Fruit fly (Drosophila melanogaster) whole organism, embryonic: ENCODE results near the gene pod1.

Experiments
- Asciz ChIP-seq: fragments of 200-800 bp; sonication (Bioruptor generic); optimal IDR thresholded peaks from 2 replicates; lab custom pipeline; 2017; ENCODE audit warnings: missing biosample characterization, mild to moderate bottlenecking, missing genetic modification characterization, missing genetic modification reagents
- Atf-2 ChIP-seq: fragments of 200-800 bp; sonication (Bioruptor generic); optimal IDR thresholded peaks from 2 replicates; lab custom pipeline; 2016; ENCODE audit warnings: missing biosample characterization, missing genetic modification characterization
- CG10543 ChIP-seq: fragments of 200-800 bp; sonication (Bioruptor generic); optimal IDR thresholded peaks from 3 replicates; lab custom pipeline; 2017; ENCODE audit warnings: missing biosample characterization, mild to moderate bottlenecking, missing genetic modification characterization, moderate library complexity
- CG12104 ChIP-seq: fragments of 200-800 bp; sonication (Bioruptor generic); optimal IDR thresholded peaks from 3 replicates; lab custom pipeline; 2016; ENCODE audit warnings: missing biosample characterization, missing genetic modification characterization
- CG12236 ChIP-seq: fragments of 200-800 bp; sonication (Bioruptor generic); optimal IDR thresholded peaks from 2 replicates; lab custom pipeline; 2016; ENCODE audit warnings: missing biosample characterization, missing genetic modification characterization
- CG12659 ChIP-seq: fragments of 200-800 bp; sonication (Bioruptor generic); optimal IDR thresholded peaks from 3 replicates; lab custom pipeline; 2017; ENCODE audit warnings: mild to moderate bottlenecking, missing biosample characterization, missing genetic modification reagents, missing genetic modification characterization
- CG13123 ChIP-seq: fragments of 200-800 bp; sonication (Bioruptor generic); optimal IDR thresholded peaks from 2 replicates; lab custom pipeline; 2016; ENCODE audit warnings: missing biosample characterization, missing genetic modification characterization
- CG13296 ChIP-seq: fragments of 200-800 bp; sonication (Bioruptor generic); optimal IDR thresholded peaks from 3 replicates; lab custom pipeline; 2018; ENCODE audit warnings: missing biosample characterization, mild to moderate bottlenecking, missing genetic modification characterization
- CG13624 ChIP-seq: fragments of 200-800 bp; sonication (Bioruptor generic); optimal IDR thresholded peaks from 2 replicates; lab custom pipeline; 2016; ENCODE audit warnings: missing biosample characterization, missing genetic modification characterization
- CG1529 ChIP-seq: fragments of 200-800 bp; sonication (Bioruptor generic); optimal IDR thresholded peaks from 3 replicates; lab custom pipeline; 2018; ENCODE audit warnings: missing biosample characterization, missing genetic modification characterization
- CG15479 ChIP-seq: fragments of 200-800 bp; sonication (Bioruptor generic); optimal IDR thresholded peaks from 3 replicates; lab custom pipeline; 2019; ENCODE audit warnings: missing biosample characterization, mild to moderate bottlenecking, missing genetic modification characterization, moderate library complexity
- CG17186 ChIP-seq: fragments of 200-800 bp; sonication (Bioruptor generic); optimal IDR thresholded peaks from 3 replicates; lab custom pipeline; 2017; ENCODE audit warnings: missing biosample characterization, missing genetic modification reagents, missing genetic modification characterization
- CG18262 ChIP-seq: fragments of 200-800 bp; optimal IDR thresholded peaks from 3 replicates; lab custom pipeline; 2019; ENCODE audit warnings: missing biosample characterization, mild to moderate bottlenecking, missing genetic modification characterization, moderate library complexity
- CG18619 ChIP-seq: fragments of 200-800 bp; sonication (Bioruptor generic); optimal IDR thresholded peaks from 3 replicates; lab custom pipeline; 2017; ENCODE audit warnings: missing biosample characterization, mild to moderate bottlenecking, missing genetic modification characterization
- CG2875 ChIP-seq: fragments of 200-800 bp; sonication (Bioruptor generic); optimal IDR thresholded peaks from 2 replicates; lab custom pipeline; 2017; ENCODE audit warnings: missing biosample characterization, mild to moderate bottlenecking, missing genetic modification characterization, missing genetic modification reagents
- CG31441 ChIP-seq: fragments of 200-800 bp; sonication (Bioruptor generic); IDR thresholded peaks from 2 replicates; pipeline ENCODE4 v1.3.6; 2022; ENCODE audit warnings: missing biosample characterization, missing genetic modification characterization
- CG32532 ChIP-seq: fragments of 200-800 bp; sonication (Bioruptor generic); IDR thresholded peaks from 2 replicates; pipeline ENCODE4 v1.3.6; 2022; ENCODE audit warnings: missing biosample characterization, missing genetic modification characterization
- CG6813 ChIP-seq: fragments of 200-800 bp; sonication (Bioruptor generic); optimal IDR thresholded peaks from 2 replicates; lab custom pipeline; 2017; ENCODE audit warnings: missing biosample characterization, missing genetic modification characterization, mild to moderate bottlenecking, moderate library complexity, missing genetic modification reagents
- CG9727 ChIP-seq: fragments of 200-800 bp; sonication (Bioruptor generic); optimal IDR thresholded peaks from 3 replicates; lab custom pipeline; 2017; ENCODE audit warnings: missing biosample characterization, mild to moderate bottlenecking, missing genetic modification characterization
- CHES-1-like ChIP-seq: fragments of 200-800 bp; sonication (Bioruptor generic); optimal IDR thresholded peaks from 2 replicates; lab custom pipeline; 2016; ENCODE audit warnings: missing biosample characterization, missing genetic modification characterization
- Chrac-16 ChIP-seq: fragments of 200-800 bp; sonication (Bioruptor generic); optimal IDR thresholded peaks from 3 replicates; lab custom pipeline; 2016; ENCODE audit warnings: missing biosample characterization, missing genetic modification characterization
- Dref ChIP-seq: fragments of 200-800 bp; sonication (Bioruptor generic); IDR thresholded peaks from 2 replicates; pipeline ENCODE4 v1.3.6; 2022; ENCODE audit warnings: missing biosample characterization, missing genetic modification characterization
- E2f1 ChIP-seq: fragments of 200-800 bp; sonication (Bioruptor generic); IDR thresholded peaks from 2 replicates; pipeline ENCODE4 v1.3.6; 2022; ENCODE audit warnings: missing biosample characterization, missing genetic modification characterization
- ERR ChIP-seq: fragments of 200-800 bp; sonication (Bioruptor generic); optimal IDR thresholded peaks from 2 replicates; lab custom pipeline; 2016; ENCODE audit warnings: missing biosample characterization, missing genetic modification characterization
- Hsf ChIP-seq: fragments of 200-800 bp; sonication (Bioruptor generic); optimal IDR thresholded peaks from 3 replicates; lab custom pipeline; 2016; ENCODE audit warnings: missing biosample characterization, missing genetic modification characterization
- Med ChIP-seq: fragments of 200-800 bp; sonication (Bioruptor generic); peaks from one replicate; lab custom pipeline; 2016; ENCODE audit warnings: missing biosample characterization, missing genetic modification characterization, mild to moderate bottlenecking, inconsistent platforms, moderate library complexity
- Nf-YA ChIP-seq: fragments of 200-800 bp; sonication (Bioruptor generic); IDR thresholded peaks from 2 replicates; pipeline ENCODE4 v1.3.6; 2022; ENCODE audit warnings: missing biosample characterization, missing genetic modification characterization
- Oli ChIP-seq: fragments of 200-800 bp; sonication (Bioruptor generic); optimal IDR thresholded peaks from 2 replicates; lab custom pipeline; 2018; ENCODE audit warnings: missing biosample characterization, mild to moderate bottlenecking, missing genetic modification characterization, moderate library complexity
- Pdp1 ChIP-seq, 2 experiments: fragments of 200-800 bp; sonication (Bioruptor generic); optimal IDR thresholded peaks; 3 replicates each; lab custom pipeline; 2016; ENCODE audit warnings: missing biosample characterization in 2 of 2, missing genetic modification characterization in 2 of 2, mild to moderate bottlenecking in 1 of 2, moderate library complexity in 1 of 2
- Side ChIP-seq: fragments of 200-800 bp; sonication (Bioruptor generic); optimal IDR thresholded peaks from 2 replicates; lab custom pipeline; 2016; ENCODE audit warnings: missing biosample characterization, missing genetic modification characterization
- TFAM ChIP-seq: fragments of 200-800 bp; sonication (Bioruptor generic); optimal IDR thresholded peaks from 2 replicates; lab custom pipeline; 2017; ENCODE audit warnings: missing biosample characterization, missing genetic modification characterization, inconsistent platforms
- Tbp ChIP-seq: fragments of >200 bp; optimal IDR thresholded peaks from 2 replicates; lab custom pipeline; 2018; ENCODE audit warnings: missing biosample characterization, missing genetic modification characterization
- ac ChIP-seq: fragments of 200-800 bp; sonication (Bioruptor generic); optimal IDR thresholded peaks from 3 replicates; lab custom pipeline; 2017; ENCODE audit warnings: missing biosample characterization, mild to moderate bottlenecking, missing genetic modification characterization
- ara ChIP-seq: fragments of 200-800 bp; sonication (Bioruptor generic); IDR thresholded peaks from 2 replicates; pipeline ENCODE4 v1.3.6; 2022; ENCODE audit warnings: missing biosample characterization, missing genetic modification characterization
- btn ChIP-seq: fragments of 200-800 bp; sonication (Bioruptor generic); optimal IDR thresholded peaks from 2 replicates; lab custom pipeline; 2016; ENCODE audit warnings: missing biosample characterization, missing genetic modification characterization
- cad ChIP-seq: fragments of >200 bp; optimal IDR thresholded peaks from 2 replicates; lab custom pipeline; 2017; ENCODE audit warnings: missing biosample characterization, missing genetic modification characterization
- cas ChIP-seq: fragments of 200-800 bp; sonication (Bioruptor generic); IDR thresholded peaks from 2 replicates; pipeline ENCODE4 v1.3.6; 2022; ENCODE audit warnings: missing biosample characterization, missing genetic modification characterization
- da ChIP-seq: fragments of 200-800 bp; sonication (Bioruptor generic); optimal IDR thresholded peaks from 2 replicates; lab custom pipeline; 2016; ENCODE audit warnings: missing biosample characterization, missing genetic modification characterization
- gro ChIP-seq: fragments of 200-800 bp; sonication (Bioruptor generic); optimal IDR thresholded peaks from 2 replicates; lab custom pipeline; 2016; ENCODE audit warnings: missing biosample characterization, missing genetic modification characterization
- h ChIP-seq: fragments of >200 bp; optimal IDR thresholded peaks from 2 replicates; lab custom pipeline; 2017
- lab ChIP-seq: fragments of 200-800 bp; sonication (Bioruptor generic); optimal IDR thresholded peaks from 3 replicates; lab custom pipeline; 2017; ENCODE audit warnings: missing biosample characterization, missing genetic modification characterization, mild to moderate bottlenecking, moderate library complexity, missing genetic modification reagents
- luna ChIP-seq: fragments of 200-800 bp; sonication (Bioruptor generic); optimal IDR thresholded peaks from 2 replicates; lab custom pipeline; 2016; ENCODE audit warnings: missing biosample characterization, missing genetic modification characterization
- odd ChIP-seq: fragments of 200-800 bp; sonication (Bioruptor generic); optimal IDR thresholded peaks from 2 replicates; lab custom pipeline; 2017; ENCODE audit warnings: missing biosample characterization, mild to moderate bottlenecking, missing genetic modification characterization
- org-1 ChIP-seq: fragments of 200-800 bp; sonication (Bioruptor generic); optimal IDR thresholded peaks from 2 replicates; lab custom pipeline; 2017; ENCODE audit warnings: missing biosample characterization, missing genetic modification characterization
- psq ChIP-seq: fragments of 200-800 bp; sonication (Bioruptor generic); optimal IDR thresholded peaks from 2 replicates; lab custom pipeline; 2017; ENCODE audit warnings: missing biosample characterization, missing genetic modification characterization
- scrt ChIP-seq: fragments of 200-800 bp; sonication (Bioruptor generic); optimal IDR thresholded peaks from 2 replicates; lab custom pipeline; 2018; ENCODE audit warnings: missing biosample characterization, mild to moderate bottlenecking, missing genetic modification characterization, moderate library complexity
- seq ChIP-seq: fragments of 200-800 bp; sonication (Bioruptor generic); IDR thresholded peaks from 2 replicates; pipeline ENCODE4 v1.3.6; 2022; ENCODE audit warnings: missing biosample characterization, missing genetic modification characterization
- ssp ChIP-seq: fragments of 200-800 bp; sonication (Bioruptor generic); IDR thresholded peaks from 2 replicates; pipeline ENCODE4 v1.3.6; 2022; ENCODE audit warnings: missing biosample characterization, missing genetic modification characterization
- sug ChIP-seq: fragments of 200-800 bp; optimal IDR thresholded peaks from 2 replicates; lab custom pipeline; 2019; ENCODE audit warnings: missing biosample characterization, mild to moderate bottlenecking, missing genetic modification characterization, moderate library complexity
- trh ChIP-seq: fragments of 200-800 bp; sonication (Bioruptor generic); optimal IDR thresholded peaks from 2 replicates; lab custom pipeline; 2016; ENCODE audit warnings: missing biosample characterization, missing genetic modification characterization
- vfl ChIP-seq: fragments of 200-800 bp; sonication (Bioruptor generic); optimal IDR thresholded peaks from 2 replicates; lab custom pipeline; 2016; ENCODE audit warnings: missing biosample characterization, missing genetic modification characterization
- wor ChIP-seq: fragments of 200-800 bp; sonication (Bioruptor generic); IDR thresholded peaks from 2 replicates; pipeline ENCODE4 v1.3.6; 2022; ENCODE audit warnings: missing biosample characterization, missing genetic modification characterization
- yki ChIP-seq: fragments of >200 bp; optimal IDR thresholded peaks from 3 replicates; lab custom pipeline; 2018

pod1 gene

DNA sequence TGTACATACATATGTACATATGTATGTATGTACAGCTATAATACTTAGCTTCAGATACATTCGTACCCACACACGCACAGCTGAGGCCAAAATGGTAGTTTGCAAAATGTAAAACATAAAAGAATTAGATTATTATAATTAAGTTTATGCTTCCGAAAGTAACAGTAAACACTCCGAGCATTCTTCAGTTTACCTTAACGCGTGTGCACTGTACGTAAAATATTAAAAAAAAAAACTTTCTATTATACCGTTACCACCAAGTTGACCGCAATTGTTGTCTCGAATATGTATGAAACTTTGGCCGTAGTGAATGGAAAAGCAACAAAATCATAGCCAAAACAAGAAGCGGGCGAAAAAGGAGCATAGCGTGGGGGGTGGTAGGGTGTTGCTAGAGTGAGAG, 51.1 kb downstream of the pod1 start (continued):
- TF ChIP-seq da (GFP tag; lab: Kevin White, UChicago) (no peak), CG2875 (GFP tag; lab: Kevin White, UChicago) (peak; percentile 84), yki (lab: Kevin White, UChicago) (no peak), Hsf (GFP tag; lab: Kevin White, UChicago) (peak; percentile 76), CG13296 (GFP tag; lab: Kevin White, UChicago) (peak; percentile 76), luna (GFP tag; lab: Kevin White, UChicago) (peak; percentile 59), btn (GFP tag; lab: Kevin White, UChicago) (peak; percentile 19), Nf-YA (GFP tag; lab: Robert Waterston, UW) (peak; percentile 51; the same call in 1 of the 2 replicates), CG13123 (peak; percentile 40), Asciz (GFP tag; lab: Kevin White, UChicago) (peak; percentile 80), h (no peak), sug (peak; percentile 25), lab (GFP tag; lab: Kevin White, UChicago) (peak; percentile 93), CG1529 (GFP tag; lab: Kevin White, UChicago) (peak; percentile 71), ssp (GFP tag; lab: Robert Waterston, UW) (peak; percentile 58), trh (GFP tag; lab: Kevin White, UChicago) (peak; percentile 36), TFAM (GFP tag; lab: Kevin White, UChicago) (peak; percentile 7), CG12659 (GFP tag; lab: Kevin White, UChicago) (peak; percentile 85), gro (peak; percentile 63), wor (GFP tag; lab: Robert Waterston, UW) (peak; percentile 59), Tbp (GFP tag; lab: Kevin White, UChicago) (no peak), CG17186 (GFP tag; lab: Kevin White, UChicago) (no peak), Chrac-16 (GFP tag; lab: Kevin White, UChicago) (peak; percentile 71), Dref (GFP tag; lab: Robert Waterston, UW) (no peak), CG12236 (GFP tag; lab: Kevin White, UChicago) (no peak), scrt (GFP tag; lab: Kevin White, UChicago) (peak; percentile 75), org-1 (GFP tag; lab: Kevin White, UChicago) (peak; percentile 83), Pdp1 (GFP tag; optimal IDR thresholded peaks at IDR 0.05; lab: Kevin White, UChicago) (peak; percentile 63 to 73), vfl (GFP tag; lab: Kevin White, UChicago) (peak; percentile 72), CG32532 (GFP tag; lab: Robert Waterston, UW) (peak; percentile 87), Atf-2 (GFP tag; lab: Kevin White, UChicago) (peak; percentile 27), CHES-1-like (GFP tag; lab: Kevin White, UChicago) (peak; percentile 15), CG13624 (GFP tag; lab: Kevin White, UChicago) (peak; percentile 53), psq (GFP tag; lab: Kevin White, UChicago) (peak; percentile 32), CG9727 (GFP tag; lab: Kevin White, UChicago) (peak; percentile 79), CG15479 (no peak), cad (GFP tag; lab: Kevin White, UChicago) (no peak), seq (GFP tag; lab: Robert Waterston, UW) (peak; percentile 65), Side (peak; percentile 74), cas (GFP tag; lab: Robert Waterston, UW) (no peak), ERR (GFP tag; lab: Kevin White, UChicago) (peak; percentile 31), CG6813 (GFP tag; lab: Kevin White, UChicago) (peak; percentile 78), E2f1 (GFP tag; lab: Robert Waterston, UW) (peak; percentile 74), Oli (tag; lab: Kevin White, UChicago) (peak; percentile 86), ara (peak; percentile 82), CG10543 (GFP tag; lab: Kevin White, UChicago) (peak; percentile 43), odd (GFP tag; lab: Kevin White, UChicago) (peak; percentile 71), ac (GFP tag; lab: Kevin White, UChicago) (peak; percentile 21), CG18619 (GFP tag; lab: Kevin White, UChicago) (peak; percentile 82), CG18262 (tag; lab: Kevin White, UChicago) (peak; percentile 84), CG12104 (peak; percentile 69), Med (GFP tag; lab: Kevin White, UChicago) (peak; percentile 96), CG31441 (GFP tag; lab: Robert Waterston, UW) (peak; percentile 90)
